Fruit fly (Drosophila melanogaster): ENCODE results near the gene mthl10.

Gene mthl10

DNA sequence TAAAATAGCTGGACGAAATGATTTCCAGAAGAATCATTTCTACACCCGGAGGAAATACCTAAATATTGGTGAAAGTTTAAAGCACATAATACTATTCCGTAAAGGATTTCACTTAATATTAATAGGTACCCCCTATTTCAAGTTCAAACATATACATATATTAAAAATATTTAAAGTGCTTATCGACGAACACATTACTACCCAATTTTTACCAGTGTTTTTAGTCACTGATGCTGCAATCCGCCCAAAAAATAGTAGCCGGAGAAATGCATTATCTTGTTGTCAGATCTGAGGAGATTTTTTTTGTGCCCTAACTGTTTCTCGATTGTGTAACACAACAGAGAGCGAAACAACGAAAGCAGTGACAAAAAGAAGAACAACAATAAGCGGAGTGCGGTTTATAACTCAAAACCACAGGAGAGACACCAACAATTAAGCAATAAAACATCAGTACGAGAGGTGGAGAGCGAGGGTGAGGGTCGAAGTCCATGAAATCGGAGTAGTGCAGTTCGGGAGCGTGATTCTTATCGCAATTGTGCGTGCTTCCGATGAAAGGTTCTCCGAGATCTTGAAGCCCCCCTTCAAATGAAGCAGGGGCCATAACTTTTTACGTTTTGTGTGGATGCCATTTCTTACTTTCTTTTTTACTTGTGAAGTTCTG, 38.3 kb upstream of the mthl10 start (continued):
- peak; percentile 81 for TF ChIP-seq dmrt11E (tag; optimal IDR thresholded peaks at IDR 0.05)
- no peak for TF ChIP-seq chinmo (GFP tag; IDR thresholded peaks at IDR 0.05; ENCODE audit: partially characterized antibody)
- no peak for TF ChIP-seq aop (GFP tag; IDR thresholded peaks at IDR 0.05)
- no peak for TF ChIP-seq CG11456 (GFP tag; IDR thresholded peaks at IDR 0.05)
- TF ChIP-seq tap (tag; optimal IDR thresholded peaks at IDR 0.05), result no peak
- no peak for TF ChIP-seq Aef1 (GFP tag; IDR thresholded peaks at IDR 0.05)
- TF ChIP-seq CG3995 (GFP tag; optimal IDR thresholded peaks at IDR 0.05), result no peak
- TF ChIP-seq zfh2 (GFP tag; optimal IDR thresholded peaks at IDR 0.05), result no peak
- no peak for TF ChIP-seq crp (GFP tag; optimal IDR thresholded peaks at IDR 0.05)
- no peak for TF ChIP-seq H2.0 (GFP tag; IDR thresholded peaks at IDR 0.05)
- TF ChIP-seq C15 (GFP tag; IDR thresholded peaks at IDR 0.05), result no peak
- TF ChIP-seq CG11398 (GFP tag; optimal IDR thresholded peaks at IDR 0.05), result no peak
- TF ChIP-seq CG16863 (GFP tag; optimal IDR thresholded peaks at IDR 0.05), result no peak
- TF ChIP-seq gem (tag; optimal IDR thresholded peaks at IDR 0.05), result peak; percentile 65
- no peak for TF ChIP-seq yki (optimal IDR thresholded peaks at IDR 0.05)
- TF ChIP-seq CG4404 (GFP tag; IDR thresholded peaks at IDR 0.05), result peak; percentile 51
- no peak for TF ChIP-seq pzg (GFP tag; optimal IDR thresholded peaks at IDR 0.05)
- TF ChIP-seq ase (GFP tag; IDR thresholded peaks at IDR 0.05), result no peak
- peak; percentile 53 for TF ChIP-seq CG10267 (tag; optimal IDR thresholded peaks at IDR 0.05)
- TF ChIP-seq zen2 (GFP tag; IDR thresholded peaks at IDR 0.05; ENCODE audit: partially characterized antibody), result no peak
- TF ChIP-seq CG9876 (GFP tag; optimal IDR thresholded peaks at IDR 0.05), result no peak
- TF ChIP-seq esg (GFP tag; conservative IDR thresholded peaks at IDR 0.05), result no peak
- TF ChIP-seq Dfd (GFP tag; optimal IDR thresholded peaks at IDR 0.05), result no peak
- no peak for TF ChIP-seq ssp (GFP tag; IDR thresholded peaks at IDR 0.05)
- TF ChIP-seq CG4424 (GFP tag; optimal IDR thresholded peaks at IDR 0.05), result peak; percentile 39
- TF ChIP-seq CG7987 (GFP tag; optimal IDR thresholded peaks at IDR 0.05), result no peak
- no peak for TF ChIP-seq ftz-f1 (GFP tag; optimal IDR thresholded peaks at IDR 0.05)
- TF ChIP-seq CG13424 (tag; optimal IDR thresholded peaks at IDR 0.05), result no peak
- no peak for TF ChIP-seq Bteb2 (GFP tag; optimal IDR thresholded peaks at IDR 0.05)
- no peak for TF ChIP-seq CG8478 (optimal IDR thresholded peaks at IDR 0.05)
- no peak for TF ChIP-seq CG7963 (GFP tag; IDR thresholded peaks at IDR 0.05; ENCODE audit: partially characterized antibody)
- TF ChIP-seq Sry-δ (GFP tag; optimal IDR thresholded peaks at IDR 0.05), result no peak
- TF ChIP-seq psq (GFP tag; optimal IDR thresholded peaks at IDR 0.05), result no peak
- no peak for TF ChIP-seq CG2116 (GFP tag; optimal IDR thresholded peaks at IDR 0.05)
- no peak for TF ChIP-seq ato (GFP tag; IDR thresholded peaks at IDR 0.05; ENCODE audit: partially characterized antibody)
- no peak for TF ChIP-seq sisA (GFP tag; IDR thresholded peaks at IDR 0.05)
- TF ChIP-seq klu (GFP tag; IDR thresholded peaks at IDR 0.05), result no peak
- TF ChIP-seq Dp (GFP tag; optimal IDR thresholded peaks at IDR 0.05), result no peak
- peak; percentile 18 for TF ChIP-seq Sox102F (GFP tag; optimal IDR thresholded peaks at IDR 0.05)
- no peak for TF ChIP-seq pum (GFP tag; optimal IDR thresholded peaks at IDR 0.05)
- TF ChIP-seq Sry-β (GFP tag; optimal IDR thresholded peaks at IDR 0.05), result no peak
- peak; percentile 38; the same call in 2 of the 3 replicates for TF ChIP-seq row (GFP tag; IDR thresholded peaks at IDR 0.05)
- peak; percentile 34 for TF ChIP-seq gsb-n (tag; optimal IDR thresholded peaks at IDR 0.05)
- no peak for TF ChIP-seq CG8290 (GFP tag; optimal IDR thresholded peaks at IDR 0.05)
- no peak for TF ChIP-seq CG8290 (tag; optimal IDR thresholded peaks at IDR 0.05)
- TF ChIP-seq tgo (GFP tag; IDR thresholded peaks at IDR 0.05), result no peak
- TF ChIP-seq Camta (GFP tag; optimal IDR thresholded peaks at IDR 0.05), result no peak
- TF ChIP-seq bcd (GFP tag; optimal IDR thresholded peaks at IDR 0.05), result no peak
- no peak for TF ChIP-seq Dbx (GFP tag; IDR thresholded peaks at IDR 0.05)
- TF ChIP-seq HLH54F (GFP tag; optimal IDR thresholded peaks at IDR 0.05), result no peak
- no peak for TF ChIP-seq vnd (GFP tag; IDR thresholded peaks at IDR 0.05; ENCODE audit: partially characterized antibody)
- TF ChIP-seq CG8089 (GFP tag; optimal IDR thresholded peaks at IDR 0.05), result no peak
